Fruit fly (Drosophila melanogaster) whole organism, embryonic: ENCODE results near the gene CG9673.

Experiments
- Abd-B ChIP-seq: fragments of 200-800 bp; sonication (Bioruptor generic); optimal IDR thresholded peaks from 2 replicates; lab custom pipeline; 2018; ENCODE audit warnings: missing biosample characterization, mild to moderate bottlenecking, missing genetic modification characterization, moderate library complexity
- CG10267 ChIP-seq: fragments of 200-800 bp; sonication (Bioruptor generic); optimal IDR thresholded peaks from 2 replicates; lab custom pipeline; 2018; ENCODE audit warnings: missing biosample characterization, mild to moderate bottlenecking, missing genetic modification characterization, moderate library complexity
- CG11504 ChIP-seq: fragments of 200-800 bp; sonication (Bioruptor generic); optimal IDR thresholded peaks from 3 replicates; lab custom pipeline; 2019; ENCODE audit warnings: missing biosample characterization, mild to moderate bottlenecking, missing genetic modification characterization, moderate library complexity
- CG12104 ChIP-seq: fragments of 200-800 bp; sonication (Bioruptor generic); optimal IDR thresholded peaks from 3 replicates; lab custom pipeline; 2016; ENCODE audit warnings: missing biosample characterization, missing genetic modification characterization
- CG12219 ChIP-seq: fragments of 200-800 bp; sonication (Bioruptor generic); optimal IDR thresholded peaks from 3 replicates; lab custom pipeline; 2018; ENCODE audit warnings: missing biosample characterization, mild to moderate bottlenecking, missing genetic modification characterization
- CG12236 ChIP-seq: fragments of 200-800 bp; sonication (Bioruptor generic); optimal IDR thresholded peaks from 2 replicates; lab custom pipeline; 2016; ENCODE audit warnings: missing biosample characterization, missing genetic modification characterization
- CG13424 ChIP-seq: fragments of 200-800 bp; sonication (Bioruptor generic); optimal IDR thresholded peaks from 2 replicates; lab custom pipeline; 2019; ENCODE audit warnings: missing biosample characterization, mild to moderate bottlenecking, missing genetic modification characterization, moderate library complexity
- CG14710 ChIP-seq: fragments of 200-800 bp; sonication (Bioruptor generic); optimal IDR thresholded peaks from 3 replicates; lab custom pipeline; 2019; ENCODE audit warnings: missing biosample characterization, mild to moderate bottlenecking, missing genetic modification characterization, moderate library complexity
- CG15073 ChIP-seq: fragments of 200-800 bp; sonication (Bioruptor generic); optimal IDR thresholded peaks from 2 replicates; lab custom pipeline; 2016; ENCODE audit warnings: missing biosample characterization, missing genetic modification characterization
- CG18011 ChIP-seq: fragments of 200-800 bp; sonication (Bioruptor generic); optimal IDR thresholded peaks from 2 replicates; lab custom pipeline; 2017; ENCODE audit warnings: missing biosample characterization, missing genetic modification characterization, mild to moderate bottlenecking, moderate library complexity, missing genotype
- CG18262 ChIP-seq: fragments of 200-800 bp; optimal IDR thresholded peaks from 3 replicates; lab custom pipeline; 2019; ENCODE audit warnings: missing biosample characterization, mild to moderate bottlenecking, missing genetic modification characterization, moderate library complexity
- CG18619 ChIP-seq: fragments of 200-800 bp; sonication (Bioruptor generic); optimal IDR thresholded peaks from 3 replicates; lab custom pipeline; 2017; ENCODE audit warnings: missing biosample characterization, mild to moderate bottlenecking, missing genetic modification characterization
- CG30403 ChIP-seq: fragments of 200-800 bp; sonication (Bioruptor generic); optimal IDR thresholded peaks from 3 replicates; lab custom pipeline; 2016; ENCODE audit warnings: missing biosample characterization, missing genetic modification characterization
- CG31441 ChIP-seq: fragments of 200-800 bp; sonication (Bioruptor generic); IDR thresholded peaks from 2 replicates; pipeline ENCODE4 v1.3.6; 2022; ENCODE audit warnings: missing biosample characterization, missing genetic modification characterization
- CG3281 ChIP-seq: fragments of 200-800 bp; sonication (Bioruptor generic); optimal IDR thresholded peaks from 3 replicates; lab custom pipeline; 2017; ENCODE audit warnings: missing biosample characterization, mild to moderate bottlenecking, missing genetic modification characterization
- CG42726 ChIP-seq: fragments of 200-800 bp; sonication (Bioruptor generic); IDR thresholded peaks from 2 replicates; pipeline ENCODE4 v1.3.6; 2022; ENCODE audit warnings: missing biosample characterization, missing genetic modification characterization; ENCODE audit not compliant: partially characterized antibody
- CG4282 ChIP-seq: fragments of 200-800 bp; sonication (Bioruptor generic); optimal IDR thresholded peaks from 2 replicates; lab custom pipeline; 2016; ENCODE audit warnings: missing biosample characterization, missing genetic modification characterization
- CG4854 ChIP-seq: fragments of 200-800 bp; sonication (Bioruptor generic); optimal IDR thresholded peaks from 2 replicates; lab custom pipeline; 2016; ENCODE audit warnings: missing biosample characterization, missing genetic modification characterization, inconsistent platforms
- CG5953 ChIP-seq: fragments of 200-800 bp; sonication (Bioruptor generic); IDR thresholded peaks from 2 replicates; pipeline ENCODE4 v1.3.6; 2022; ENCODE audit warnings: missing biosample characterization, missing genetic modification characterization
- CG7963 ChIP-seq: fragments of 200-800 bp; sonication (Bioruptor generic); IDR thresholded peaks from 3 replicates; pipeline ENCODE4 v1.3.6; 2022; ENCODE audit warnings: missing biosample characterization, missing genetic modification characterization; ENCODE audit not compliant: partially characterized antibody
- CG8290 ChIP-seq, 3 experiments: fragments of 200-800 bp; sonication (Bioruptor generic); optimal IDR thresholded peaks; 2 replicates each; lab custom pipeline; 2016 to 2019; ENCODE audit warnings: missing biosample characterization in 3 of 3, missing genetic modification characterization in 3 of 3, mild to moderate bottlenecking in 2 of 3, moderate library complexity in 1 of 3
- CG8765 ChIP-seq: fragments of 200-800 bp; sonication (Bioruptor generic); IDR thresholded peaks from 2 replicates; pipeline ENCODE4 v1.3.6; 2022; ENCODE audit warnings: missing biosample characterization, missing genetic modification characterization
- CHES-1-like ChIP-seq: fragments of 200-800 bp; sonication (Bioruptor generic); optimal IDR thresholded peaks from 2 replicates; lab custom pipeline; 2016; ENCODE audit warnings: missing biosample characterization, missing genetic modification characterization
- Eip74EF ChIP-seq, 2 experiments: fragments of 200-800 bp in 1 of 2; fragments of >200 bp in 1 of 2; sonication (Bioruptor generic) in 1 of 2; optimal IDR thresholded peaks; 2 replicates each; lab custom pipeline; 2017 to 2019; ENCODE audit warnings: missing biosample characterization in 2 of 2, missing genetic modification characterization in 2 of 2, mild to moderate bottlenecking in 1 of 2, moderate library complexity in 1 of 2
- Hmr ChIP-seq: fragments of 200-800 bp; sonication (Bioruptor generic); optimal IDR thresholded peaks from 3 replicates; lab custom pipeline; 2017; ENCODE audit warnings: mild to moderate bottlenecking, missing biosample characterization, missing genetic modification reagents, missing genetic modification characterization
- Hmx ChIP-seq: fragments of 200-800 bp; sonication (Bioruptor generic); optimal IDR thresholded peaks from 2 replicates; lab custom pipeline; 2016; ENCODE audit warnings: missing biosample characterization, missing genetic modification characterization
- Nf-YB ChIP-seq: fragments of 200-800 bp; sonication (Bioruptor generic); optimal IDR thresholded peaks from 3 replicates; lab custom pipeline; 2019; ENCODE audit warnings: missing biosample characterization, mild to moderate bottlenecking, missing genetic modification characterization, moderate library complexity
- PHDP ChIP-seq: fragments of 200-800 bp; sonication (Bioruptor generic); optimal IDR thresholded peaks from 3 replicates; lab custom pipeline; 2018; ENCODE audit warnings: missing biosample characterization, mild to moderate bottlenecking, missing genetic modification characterization, moderate library complexity
- Pdp1 ChIP-seq, 2 experiments: fragments of 200-800 bp; sonication (Bioruptor generic); optimal IDR thresholded peaks; 3 replicates each; lab custom pipeline; 2016; ENCODE audit warnings: missing biosample characterization in 2 of 2, missing genetic modification characterization in 2 of 2, mild to moderate bottlenecking in 1 of 2, moderate library complexity in 1 of 2
- Ravus ChIP-seq: fragments of 200-800 bp; sonication (Bioruptor generic); IDR thresholded peaks from 2 replicates; pipeline ENCODE4 v1.3.6; 2022; ENCODE audit warnings: missing biosample characterization, missing genetic modification characterization
- Sry-δ ChIP-seq: fragments of 200-800 bp; sonication (Bioruptor generic); optimal IDR thresholded peaks from 2 replicates; lab custom pipeline; 2016; ENCODE audit warnings: missing biosample characterization, missing genetic modification characterization
- Xbp1 ChIP-seq: fragments of 200-800 bp; sonication (Bioruptor generic); optimal IDR thresholded peaks from 3 replicates; lab custom pipeline; 2016; ENCODE audit warnings: missing biosample characterization, mild to moderate bottlenecking, missing genetic modification characterization
- aop ChIP-seq: fragments of 200-800 bp; sonication (Bioruptor generic); IDR thresholded peaks from 2 replicates; pipeline ENCODE4 v1.3.6; 2022; ENCODE audit warnings: missing biosample characterization, missing genetic modification characterization
- cg ChIP-seq: fragments of 200-800 bp; sonication (Bioruptor generic); optimal IDR thresholded peaks from 3 replicates; lab custom pipeline; 2019; ENCODE audit warnings: missing biosample characterization, mild to moderate bottlenecking, missing genetic modification characterization, moderate library complexity
- ci ChIP-seq: fragments of 200-800 bp; sonication (Bioruptor generic); IDR thresholded peaks from 3 replicates; pipeline ENCODE4 v1.3.6; 2022; ENCODE audit warnings: missing biosample characterization, missing genetic modification characterization
- hkb ChIP-seq, 2 experiments: fragments of 200-800 bp in 1 of 2; fragments of >200 bp in 1 of 2; sonication (Bioruptor generic) in 1 of 2; IDR thresholded peaks in 1 of 2; optimal IDR thresholded peaks in 1 of 2; 2 replicates each; pipeline versions ENCODE4 v1.3.6 to Lab custom; 2017 to 2022; ENCODE audit warnings: missing biosample characterization in 1 of 2, missing genetic modification characterization in 1 of 2
- insv ChIP-seq, 2 experiments: fragments of 200-800 bp; sonication (Bioruptor generic); optimal IDR thresholded peaks; 3 replicates each; lab custom pipeline; 2016 to 2018; ENCODE audit warnings: missing biosample characterization in 2 of 2, missing genetic modification characterization in 2 of 2
- nmo ChIP-seq: fragments of 200-800 bp; sonication (Bioruptor generic); optimal IDR thresholded peaks from 2 replicates; lab custom pipeline; 2018; ENCODE audit warnings: missing biosample characterization, mild to moderate bottlenecking, missing genetic modification characterization, moderate library complexity
- p53 ChIP-seq: fragments of 200-800 bp; sonication (Bioruptor generic); optimal IDR thresholded peaks from 2 replicates; lab custom pipeline; 2016; ENCODE audit warnings: missing biosample characterization, missing genetic modification characterization
- ranshi ChIP-seq: fragments of 200-800 bp; sonication (Bioruptor generic); IDR thresholded peaks from 2 replicates; pipeline ENCODE4 v1.3.6; 2022; ENCODE audit warnings: missing biosample characterization, missing genetic modification characterization
- schlank ChIP-seq: fragments of 200-800 bp; sonication (Bioruptor generic); optimal IDR thresholded peaks from 2 replicates; lab custom pipeline; 2018; ENCODE audit warnings: missing biosample characterization, mild to moderate bottlenecking, missing genetic modification characterization
- sd ChIP-seq: fragments of 200-800 bp; sonication (Bioruptor generic); optimal IDR thresholded peaks from 3 replicates; lab custom pipeline; 2018; ENCODE audit warnings: missing biosample characterization, mild to moderate bottlenecking, missing genetic modification characterization, moderate library complexity
- sens ChIP-seq: fragments of 200-800 bp; sonication (Bioruptor generic); peaks from one replicate; lab custom pipeline; 2016; ENCODE audit warnings: missing biosample characterization, missing genetic modification characterization
- trh ChIP-seq: fragments of 200-800 bp; sonication (Bioruptor generic); optimal IDR thresholded peaks from 2 replicates; lab custom pipeline; 2016; ENCODE audit warnings: missing biosample characterization, missing genetic modification characterization
- vnd ChIP-seq: fragments of 200-800 bp; sonication (Bioruptor generic); IDR thresholded peaks from 3 replicates; pipeline ENCODE4 v1.3.6; 2022; ENCODE audit warnings: missing biosample characterization, missing genetic modification characterization; ENCODE audit not compliant: partially characterized antibody
- vvl ChIP-seq: fragments of 200-800 bp; sonication (Bioruptor generic); IDR thresholded peaks from 2 replicates; pipeline ENCODE4 v1.3.6; 2022; ENCODE audit warnings: missing biosample characterization, missing genetic modification characterization
- wor ChIP-seq: fragments of 200-800 bp; sonication (Bioruptor generic); IDR thresholded peaks from 2 replicates; pipeline ENCODE4 v1.3.6; 2022; ENCODE audit warnings: missing biosample characterization, missing genetic modification characterization
- zfh1 ChIP-seq: fragments of 200-800 bp; sonication (Bioruptor generic); IDR thresholded peaks from 3 replicates; pipeline ENCODE4 v1.3.6; 2022; ENCODE audit warnings: missing biosample characterization, missing genetic modification characterization

CG9673 gene

DNA sequence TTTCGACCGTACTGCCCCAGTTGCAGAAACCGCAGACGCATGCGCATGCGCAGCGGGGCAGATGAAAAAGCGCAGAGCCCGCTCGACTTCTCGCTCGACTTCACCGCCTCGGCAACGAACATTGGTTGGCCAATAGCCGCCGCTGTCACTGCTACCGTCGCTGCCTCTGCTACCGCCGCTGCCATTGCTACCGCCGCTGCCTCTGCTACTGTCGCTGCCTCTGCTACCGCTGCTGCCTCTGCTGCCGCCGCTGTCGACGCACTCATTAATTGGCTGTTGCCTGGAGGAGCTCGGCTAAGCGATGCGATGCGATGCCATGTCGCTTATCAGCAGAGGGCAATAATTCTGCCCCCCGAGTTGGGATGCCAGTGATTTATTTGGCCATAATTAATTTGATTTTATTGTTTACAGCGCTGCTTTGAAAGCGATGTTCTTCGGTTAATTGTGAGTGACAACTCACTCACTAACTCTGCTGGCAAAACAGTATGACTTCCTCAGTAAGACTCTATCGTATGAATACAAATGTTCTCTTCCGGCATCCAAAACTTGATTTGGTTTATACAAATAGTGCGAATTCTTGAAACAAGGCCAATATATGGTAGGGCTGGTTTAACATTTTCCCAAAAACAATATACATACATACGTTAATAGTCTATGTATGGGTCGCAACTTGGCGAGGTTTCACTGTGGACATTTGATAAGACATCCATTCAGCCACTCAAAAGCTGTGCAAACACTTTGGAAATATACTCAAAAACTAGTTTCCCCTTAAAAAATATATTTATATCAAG lies 32.8 kb downstream of the CG9673 start (continued):
- TF ChIP-seq Ravus (no peak), Sry-δ (no peak), CG42726 (no peak), Pdp1 (GFP tag; optimal IDR thresholded peaks at IDR 0.05; lab: Kevin White, UChicago) (no peak), CG15073 (GFP tag; lab: Kevin White, UChicago) (no peak), CG8290 (GFP tag; optimal IDR thresholded peaks at IDR 0.05; lab: Kevin White, UChicago) (no peak), CG8290 (tag; optimal IDR thresholded peaks at IDR 0.05; lab: Kevin White, UChicago) (peak in 1 of 2 experiments; percentile 64), CG14710 (tag; lab: Kevin White, UChicago) (no peak), CG11504 (tag; lab: Kevin White, UChicago) (peak; percentile 47), ci (no peak), CG18619 (no peak), CHES-1-like (GFP tag; lab: Kevin White, UChicago) (peak; percentile 8), CG8765 (GFP tag; lab: Robert Waterston, UW) (no peak), CG5953 (GFP tag; lab: Robert Waterston, UW) (no peak), CG31441 (GFP tag; lab: Robert Waterston, UW) (peak; percentile 18; the same call in 1 of the 2 replicates), CG18262 (peak; percentile 4), CG18011 (no peak), CG12236 (GFP tag; lab: Kevin White, UChicago) (no peak), schlank (no peak), trh (GFP tag; lab: Kevin White, UChicago) (no peak), vvl (no peak), Abd-B (GFP tag; lab: Kevin White, UChicago) (peak; percentile 42), CG13424 (tag; lab: Kevin White, UChicago) (peak; percentile 26), Eip74EF (GFP tag; optimal IDR thresholded peaks at IDR 0.05; lab: Kevin White, UChicago) (peak in 1 of 2 experiments; percentile 10), cg (GFP tag; lab: Kevin White, UChicago) (no peak), CG12219 (GFP tag; lab: Kevin White, UChicago) (peak; percentile 22), CG12104 (GFP tag; lab: Kevin White, UChicago) (no peak), insv (GFP tag; optimal IDR thresholded peaks at IDR 0.05; lab: Kevin White, UChicago) (no peak), wor (GFP tag; lab: Robert Waterston, UW) (no peak), zfh1 (GFP tag; lab: Robert Waterston, UW) (no peak), Xbp1 (peak; percentile 42), Hmr (GFP tag; lab: Kevin White, UChicago) (peak; percentile 21), sens (peak; percentile 60), sd (tag; lab: Kevin White, UChicago) (peak; percentile 4), p53 (GFP tag; lab: Kevin White, UChicago) (no peak), PHDP (tag; lab: Kevin White, UChicago) (peak; percentile 41), CG30403 (GFP tag; lab: Kevin White, UChicago) (peak; percentile 31), hkb (optimal IDR thresholded peaks at IDR 0.05; lab: Kevin White, UChicago) (no peak), hkb (GFP tag; IDR thresholded peaks at IDR 0.05; lab: Robert Waterston, UW) (no peak), vnd (GFP tag; lab: Robert Waterston, UW) (no peak), aop (no peak), CG3281 (GFP tag; lab: Kevin White, UChicago) (peak; percentile 45), Hmx (GFP tag; lab: Kevin White, UChicago) (no peak), CG4282 (GFP tag; lab: Kevin White, UChicago) (no peak), nmo (GFP tag; lab: Kevin White, UChicago) (peak; percentile 26), ranshi (GFP tag; lab: Robert Waterston, UW) (peak; percentile 32; the same call in 1 of the 2 replicates), CG7963 (no peak), Nf-YB (GFP tag; lab: Kevin White, UChicago) (no peak), CG4854 (no peak), CG10267 (no peak)
